Fruit fly (Drosophila melanogaster) whole organism, embryonic: ENCODE data around the gene Bacc.

Source experiments
- Antp ChIP-seq: fragments of 200-800 bp; sonication (Bioruptor generic); optimal IDR thresholded peaks from 3 replicates; lab custom pipeline; 2016; ENCODE audit warnings: missing biosample characterization, missing genetic modification characterization
- Atf3 ChIP-seq: fragments of 200-800 bp; sonication (Bioruptor generic); optimal IDR thresholded peaks from 3 replicates; lab custom pipeline; 2016; ENCODE audit warnings: missing biosample characterization, missing genetic modification characterization
- CG11696 ChIP-seq: fragments of 200-800 bp; sonication (Bioruptor generic); IDR thresholded peaks from 2 replicates; pipeline ENCODE4 v1.3.6; 2022; ENCODE audit warnings: missing biosample characterization, missing genetic modification characterization
- CG13287 ChIP-seq: fragments of 200-800 bp; sonication (Bioruptor generic); IDR thresholded peaks from 2 replicates; pipeline ENCODE4 v1.3.6; 2022; ENCODE audit warnings: missing biosample characterization, missing genetic modification characterization; ENCODE audit not compliant: partially characterized antibody
- CG13894 ChIP-seq: fragments of 200-800 bp; sonication (Bioruptor generic); optimal IDR thresholded peaks from 3 replicates; lab custom pipeline; 2018; ENCODE audit warnings: missing biosample characterization, mild to moderate bottlenecking, missing genetic modification characterization, moderate library complexity
- CG14050 ChIP-seq: fragments of 200-800 bp; sonication (Bioruptor generic); IDR thresholded peaks from 3 replicates; pipeline ENCODE4 v1.3.6; 2022; ENCODE audit warnings: missing biosample characterization, missing genetic modification characterization
- CG17612 ChIP-seq: fragments of 200-800 bp; sonication (Bioruptor generic); IDR thresholded peaks from 2 replicates; pipeline ENCODE4 v1.3.6; 2022; ENCODE audit warnings: missing biosample characterization, missing genetic modification characterization
- CG18599 ChIP-seq: fragments of 200-800 bp; sonication (Bioruptor generic); optimal IDR thresholded peaks from 3 replicates; lab custom pipeline; 2017; ENCODE audit warnings: missing biosample characterization, missing genetic modification characterization, mild to moderate bottlenecking, moderate library complexity, missing genetic modification reagents
- CG2129 ChIP-seq: fragments of 200-800 bp; sonication (Bioruptor generic); IDR thresholded peaks from 2 replicates; pipeline ENCODE4 v1.3.6; 2022; ENCODE audit warnings: missing biosample characterization, missing genetic modification characterization; ENCODE audit not compliant: partially characterized antibody
- CG2875 ChIP-seq: fragments of 200-800 bp; sonication (Bioruptor generic); optimal IDR thresholded peaks from 2 replicates; lab custom pipeline; 2017; ENCODE audit warnings: missing biosample characterization, mild to moderate bottlenecking, missing genetic modification characterization, missing genetic modification reagents
- CG3281 ChIP-seq: fragments of 200-800 bp; sonication (Bioruptor generic); optimal IDR thresholded peaks from 3 replicates; lab custom pipeline; 2017; ENCODE audit warnings: missing biosample characterization, mild to moderate bottlenecking, missing genetic modification characterization
- CG3838 ChIP-seq: fragments of 200-800 bp; sonication (Bioruptor generic); optimal IDR thresholded peaks from 3 replicates; lab custom pipeline; 2016; ENCODE audit warnings: missing biosample characterization, missing genetic modification characterization
- CG3847 ChIP-seq: fragments of 200-800 bp; sonication (Bioruptor generic); IDR thresholded peaks from 2 replicates; pipeline ENCODE4 v1.3.6; 2022; ENCODE audit warnings: missing biosample characterization, missing genetic modification characterization
- CG7745 ChIP-seq: fragments of 200-800 bp; sonication (Bioruptor generic); optimal IDR thresholded peaks from 2 replicates; lab custom pipeline; 2018; ENCODE audit warnings: missing biosample characterization, mild to moderate bottlenecking, missing genetic modification characterization, moderate library complexity
- CG9932 ChIP-seq: fragments of 200-800 bp; sonication (Bioruptor generic); IDR thresholded peaks from 2 replicates; pipeline ENCODE4 v1.3.6; 2022; ENCODE audit warnings: missing biosample characterization, missing genetic modification characterization
- CoRest ChIP-seq: fragments of 200-800 bp; sonication (Bioruptor generic); optimal IDR thresholded peaks from 3 replicates; lab custom pipeline; 2018; ENCODE audit warnings: missing biosample characterization, mild to moderate bottlenecking, missing genetic modification characterization, moderate library complexity
- Deaf1 ChIP-seq: fragments of 200-800 bp; optimal IDR thresholded peaks from 3 replicates; lab custom pipeline; 2019; ENCODE audit warnings: missing biosample characterization, mild to moderate bottlenecking, missing genetic modification characterization, moderate library complexity
- Dref ChIP-seq: fragments of 200-800 bp; sonication (Bioruptor generic); IDR thresholded peaks from 2 replicates; pipeline ENCODE4 v1.3.6; 2022; ENCODE audit warnings: missing biosample characterization, missing genetic modification characterization
- Eip74EF ChIP-seq, 2 experiments: fragments of 200-800 bp in 1 of 2; fragments of >200 bp in 1 of 2; sonication (Bioruptor generic) in 1 of 2; optimal IDR thresholded peaks; 2 replicates each; lab custom pipeline; 2017 to 2019; ENCODE audit warnings: missing biosample characterization in 2 of 2, missing genetic modification characterization in 2 of 2, mild to moderate bottlenecking in 1 of 2, moderate library complexity in 1 of 2
- MBD-R2 ChIP-seq: fragments of 200-800 bp; sonication (Bioruptor generic); IDR thresholded peaks from 2 replicates; pipeline ENCODE4 v1.3.6; 2022; ENCODE audit warnings: missing biosample characterization, missing genetic modification characterization
- Sin3A ChIP-seq: fragments of >200 bp; optimal IDR thresholded peaks from 2 replicates; lab custom pipeline; 2018
- Spps ChIP-seq: fragments of 200-800 bp; sonication (Bioruptor generic); optimal IDR thresholded peaks from 2 replicates; lab custom pipeline; 2018; ENCODE audit warnings: missing biosample characterization, mild to moderate bottlenecking, missing genetic modification characterization
- Sry-δ ChIP-seq: fragments of 200-800 bp; sonication (Bioruptor generic); optimal IDR thresholded peaks from 2 replicates; lab custom pipeline; 2016; ENCODE audit warnings: missing biosample characterization, missing genetic modification characterization
- Stat92E ChIP-seq, 3 experiments: fragments of >200 bp in 2 of 3; fragments of 200-800 bp in 1 of 3; sonication (Bioruptor generic) in 1 of 3; optimal IDR thresholded peaks; 2 replicates each; lab custom pipeline; 2017 to 2019; ENCODE audit warnings: missing biosample characterization in 3 of 3, missing genetic modification characterization in 3 of 3, mild to moderate bottlenecking in 1 of 3, moderate library complexity in 1 of 3
- Taf1 ChIP-seq: fragments of 200-800 bp; sonication (Bioruptor generic); IDR thresholded peaks from 2 replicates; pipeline ENCODE4 v1.3.6; 2022; ENCODE audit warnings: missing biosample characterization, missing genetic modification characterization
- al ChIP-seq: fragments of 200-800 bp; sonication (Bioruptor generic); IDR thresholded peaks from 2 replicates; pipeline ENCODE4 v1.3.6; 2022; ENCODE audit warnings: missing biosample characterization, missing genetic modification characterization
- caup ChIP-seq: fragments of 200-800 bp; sonication (Bioruptor generic); optimal IDR thresholded peaks from 3 replicates; lab custom pipeline; 2017; ENCODE audit warnings: missing biosample characterization, mild to moderate bottlenecking, missing genetic modification characterization, moderate library complexity; ENCODE audit not compliant: severe bottlenecking
- ci ChIP-seq: fragments of 200-800 bp; sonication (Bioruptor generic); IDR thresholded peaks from 3 replicates; pipeline ENCODE4 v1.3.6; 2022; ENCODE audit warnings: missing biosample characterization, missing genetic modification characterization
- exex ChIP-seq: fragments of 200-800 bp; sonication (Bioruptor generic); optimal IDR thresholded peaks from 4 replicates; lab custom pipeline; 2018; ENCODE audit warnings: missing biosample characterization, mild to moderate bottlenecking, missing genetic modification characterization, moderate library complexity
- fd102C ChIP-seq: fragments of 200-800 bp; sonication (Bioruptor generic); optimal IDR thresholded peaks from 2 replicates; lab custom pipeline; 2018; ENCODE audit warnings: missing biosample characterization, mild to moderate bottlenecking, missing genetic modification characterization, moderate library complexity
- fru ChIP-seq: fragments of >200 bp; optimal IDR thresholded peaks from 2 replicates; lab custom pipeline; 2017
- gcm ChIP-seq: fragments of 200-800 bp; sonication (Bioruptor generic); optimal IDR thresholded peaks from 2 replicates; lab custom pipeline; 2019; ENCODE audit warnings: missing biosample characterization, mild to moderate bottlenecking, missing genetic modification characterization, moderate library complexity
- gt ChIP-seq: fragments of 200-800 bp; sonication (Bioruptor generic); IDR thresholded peaks from 2 replicates; pipeline ENCODE4 v1.3.6; 2022; ENCODE audit warnings: missing biosample characterization, missing genetic modification characterization
- lab ChIP-seq: fragments of 200-800 bp; sonication (Bioruptor generic); optimal IDR thresholded peaks from 3 replicates; lab custom pipeline; 2017; ENCODE audit warnings: missing biosample characterization, missing genetic modification characterization, mild to moderate bottlenecking, moderate library complexity, missing genetic modification reagents
- lmd ChIP-seq: fragments of 200-800 bp; sonication (Bioruptor generic); IDR thresholded peaks from 2 replicates; pipeline ENCODE4 v1.3.6; 2022; ENCODE audit warnings: missing biosample characterization, missing genetic modification characterization
- luna ChIP-seq: fragments of 200-800 bp; sonication (Bioruptor generic); optimal IDR thresholded peaks from 2 replicates; lab custom pipeline; 2016; ENCODE audit warnings: missing biosample characterization, missing genetic modification characterization
- maf-S ChIP-seq: fragments of 200-800 bp; sonication (Bioruptor generic); optimal IDR thresholded peaks from 2 replicates; lab custom pipeline; 2016; ENCODE audit warnings: missing biosample characterization, missing genetic modification characterization
- mld ChIP-seq: fragments of 200-800 bp; sonication (Bioruptor generic); IDR thresholded peaks from 3 replicates; pipeline ENCODE4 v1.3.6; 2022; ENCODE audit warnings: missing biosample characterization, missing genetic modification characterization; ENCODE audit not compliant: partially characterized antibody
- nerfin-1 ChIP-seq: fragments of 200-800 bp; sonication (Bioruptor generic); optimal IDR thresholded peaks from 3 replicates; lab custom pipeline; 2019; ENCODE audit warnings: missing biosample characterization, mild to moderate bottlenecking, missing genetic modification characterization, moderate library complexity
- org-1 ChIP-seq: fragments of 200-800 bp; sonication (Bioruptor generic); optimal IDR thresholded peaks from 2 replicates; lab custom pipeline; 2017; ENCODE audit warnings: missing biosample characterization, missing genetic modification characterization
- pzg ChIP-seq: fragments of 200-800 bp; sonication (Bioruptor generic); optimal IDR thresholded peaks from 3 replicates; lab custom pipeline; 2018; ENCODE audit warnings: missing biosample characterization, mild to moderate bottlenecking, missing genetic modification characterization, moderate library complexity
- seq ChIP-seq: fragments of 200-800 bp; sonication (Bioruptor generic); IDR thresholded peaks from 2 replicates; pipeline ENCODE4 v1.3.6; 2022; ENCODE audit warnings: missing biosample characterization, missing genetic modification characterization
- sisA ChIP-seq: fragments of 200-800 bp; sonication (Bioruptor generic); IDR thresholded peaks from 2 replicates; pipeline ENCODE4 v1.3.6; 2022; ENCODE audit warnings: missing biosample characterization, missing genetic modification characterization
- tin ChIP-seq: fragments of 200-800 bp; sonication (Bioruptor generic); optimal IDR thresholded peaks from 3 replicates; lab custom pipeline; 2016; ENCODE audit warnings: missing biosample characterization, missing genetic modification characterization
- toy ChIP-seq: fragments of 200-800 bp; sonication (Bioruptor generic); IDR thresholded peaks from 2 replicates; pipeline ENCODE4 v1.3.6; 2022; ENCODE audit warnings: missing biosample characterization, missing genetic modification characterization
- trem ChIP-seq: fragments of 200-800 bp; optimal IDR thresholded peaks from 3 replicates; lab custom pipeline; 2019; ENCODE audit warnings: missing biosample characterization, mild to moderate bottlenecking, missing genetic modification characterization, moderate library complexity
- twi ChIP-seq: fragments of 200-800 bp; optimal IDR thresholded peaks from 2 replicates; lab custom pipeline; 2019; ENCODE audit warnings: missing biosample characterization, mild to moderate bottlenecking, missing genetic modification characterization, moderate library complexity
- tx ChIP-seq: fragments of 200-800 bp; sonication (Bioruptor generic); optimal IDR thresholded peaks from 2 replicates; lab custom pipeline; 2016; ENCODE audit warnings: missing biosample characterization, missing genetic modification characterization
- zfh1 ChIP-seq: fragments of 200-800 bp; sonication (Bioruptor generic); IDR thresholded peaks from 3 replicates; pipeline ENCODE4 v1.3.6; 2022; ENCODE audit warnings: missing biosample characterization, missing genetic modification characterization

Bacc gene

dm6 chr2L:2754437-2755322 lies 2.4 kb downstream of the Bacc start (continued):
- TF ChIP-seq Sry-δ: peak; percentile 0
- peak; percentile 74 for TF ChIP-seq luna (GFP tag; lab: Kevin White, UChicago)
- no peak for TF ChIP-seq CG9932 (GFP tag; lab: Robert Waterston, UW)
- peak; percentile 76 for TF ChIP-seq CG2875 (GFP tag; lab: Kevin White, UChicago)
- TF ChIP-seq caup (GFP tag; lab: Kevin White, UChicago): peak; percentile 86
- peak; percentile 70 for TF ChIP-seq nerfin-1 (tag; lab: Kevin White, UChicago)
- peak; percentile 85 for TF ChIP-seq CoRest
- no peak for TF ChIP-seq al (GFP tag; lab: Robert Waterston, UW)
- TF ChIP-seq maf-S (GFP tag; lab: Kevin White, UChicago): peak; percentile 14
- peak; percentile 63 for TF ChIP-seq Spps (tag; lab: Kevin White, UChicago)
- TF ChIP-seq Atf3 (GFP tag; lab: Kevin White, UChicago): no peak
- TF ChIP-seq CG3847 (GFP tag; lab: Robert Waterston, UW): no peak
- TF ChIP-seq CG13894 (tag; lab: Kevin White, UChicago): peak; percentile 82
- no peak for TF ChIP-seq Stat92E (GFP tag; optimal IDR thresholded peaks at IDR 0.05; lab: Kevin White, UChicago)
- TF ChIP-seq seq (GFP tag; lab: Robert Waterston, UW): no peak
- TF ChIP-seq Antp (GFP tag; lab: Kevin White, UChicago): peak; percentile 50
- TF ChIP-seq toy (GFP tag; lab: Robert Waterston, UW): no peak
- TF ChIP-seq MBD-R2: no peak
- TF ChIP-seq zfh1: no peak
- TF ChIP-seq CG11696 (GFP tag; lab: Robert Waterston, UW): no peak
- peak in 1 of 2 experiments; percentile 67 for TF ChIP-seq Eip74EF (GFP tag; optimal IDR thresholded peaks at IDR 0.05; lab: Kevin White, UChicago)
- peak; percentile 34 for TF ChIP-seq exex (tag; lab: Kevin White, UChicago)
- no peak for TF ChIP-seq lmd (GFP tag; lab: Robert Waterston, UW)
- peak; percentile 34 for TF ChIP-seq CG7745 (tag; lab: Kevin White, UChicago)
- peak; percentile 42 for TF ChIP-seq tin (GFP tag; lab: Kevin White, UChicago)
- TF ChIP-seq CG2129 (GFP tag; lab: Robert Waterston, UW): no peak
- no peak for TF ChIP-seq CG14050 (GFP tag; lab: Robert Waterston, UW)
- no peak for TF ChIP-seq Dref
- TF ChIP-seq twi: peak; percentile 54
- TF ChIP-seq mld (GFP tag; lab: Robert Waterston, UW): no peak
- TF ChIP-seq org-1 (GFP tag; lab: Kevin White, UChicago): peak; percentile 85
- no peak for TF ChIP-seq CG3838 (GFP tag; lab: Kevin White, UChicago)
- no peak for TF ChIP-seq CG13287 (GFP tag; lab: Robert Waterston, UW)
- TF ChIP-seq Sin3A: no peak
- TF ChIP-seq gcm (GFP tag; lab: Kevin White, UChicago): peak; percentile 75
- peak; percentile 92 for TF ChIP-seq CG3281
- peak; percentile 67 for TF ChIP-seq trem (tag; lab: Kevin White, UChicago)
- TF ChIP-seq gt (GFP tag; lab: Robert Waterston, UW): no peak
- peak; percentile 74 for TF ChIP-seq tx (GFP tag; lab: Kevin White, UChicago)
- peak; percentile 90 for TF ChIP-seq lab (GFP tag; lab: Kevin White, UChicago)
- TF ChIP-seq fru (lab: Kevin White, UChicago): no peak
- TF ChIP-seq CG17612 (GFP tag; lab: Robert Waterston, UW): no peak
- no peak for TF ChIP-seq pzg (GFP tag; lab: Kevin White, UChicago)
- TF ChIP-seq Deaf1 (tag; lab: Kevin White, UChicago): peak; percentile 50
- TF ChIP-seq sisA (GFP tag; lab: Robert Waterston, UW): no peak
- peak; percentile 92 for TF ChIP-seq CG18599 (GFP tag; lab: Kevin White, UChicago)
- TF ChIP-seq Taf1 (GFP tag; lab: Robert Waterston, UW): no peak
- TF ChIP-seq ci (GFP tag; lab: Robert Waterston, UW): no peak
- no peak for TF ChIP-seq fd102C (GFP tag; lab: Kevin White, UChicago)
